Worm (Caenorhabditis elegans) whole organism, L4 larva: ENCODE measurements around the gene F59B10.5.

Experiments
- F10B5.3 ChIP-seq: sonication (generic microtip); optimal IDR thresholded peaks from 2 replicates; lab custom pipeline; 2016; ENCODE audit warnings: mild to moderate bottlenecking, missing genetic modification characterization, missing compliant biosample characterization
- F26F4.8 ChIP-seq: fragments of 200-800 bp; sonication (Bioruptor generic); conservative IDR thresholded peaks from 2 replicates; pipeline ENCODE4 v1.3.6; 2022; ENCODE audit warnings: missing genetic modification characterization, missing compliant biosample characterization
- F37D6.2 ChIP-seq: sonication (generic microtip); optimal IDR thresholded peaks from 2 replicates; lab custom pipeline; 2016; ENCODE audit warnings: mild to moderate bottlenecking, missing genetic modification characterization, missing compliant biosample characterization
- Y105C5A.15 ChIP-seq: fragments of 200-800 bp; sonication (Bioruptor generic); IDR thresholded peaks from 2 replicates; pipeline ENCODE4 v1.3.6; 2022; ENCODE audit warnings: missing genetic modification characterization, missing compliant biosample characterization
- Y48G9A.11 ChIP-seq: fragments of 200-800 bp; sonication (Bioruptor generic); IDR thresholded peaks from 2 replicates; pipeline ENCODE4 v1.3.6; 2022; ENCODE audit warnings: missing genetic modification reagents, missing genetic modification characterization, missing compliant biosample characterization
- Y5F2A.4 ChIP-seq: fragments of 200-800 bp; sonication (Bioruptor generic); optimal IDR thresholded peaks from 2 replicates; lab custom pipeline; 2018; ENCODE audit warnings: mild to moderate bottlenecking, missing genetic modification characterization, missing compliant biosample characterization
- ZK546.5 ChIP-seq, 2 experiments: sonication (generic microtip); optimal IDR thresholded peaks; 2 replicates each; lab custom pipeline; 2017; ENCODE audit warnings: missing biosample characterization in 2 of 2, missing genetic modification characterization in 2 of 2
- aha-1 ChIP-seq: fragments of 150-350 bp; peaks from one replicate; lab custom pipeline; 2014; ENCODE audit warnings: missing biosample characterization, missing genetic modification characterization
- ama-1 ChIP-seq: fragments of 150-350 bp; optimal IDR thresholded peaks from 2 replicates; lab custom pipeline; 2014; ENCODE audit warnings: inconsistent platforms, mixed read lengths
- arid-1 ChIP-seq: fragments of 200-800 bp; sonication (Bioruptor generic); conservative IDR thresholded peaks from 2 replicates; pipeline ENCODE4 v1.3.6; 2022; ENCODE audit warnings: missing genetic modification reagents, missing genetic modification characterization, missing compliant biosample characterization
- ceh-28 ChIP-seq: fragments of 150-350 bp; optimal IDR thresholded peaks from 2 replicates; lab custom pipeline; 2014; ENCODE audit warnings: missing biosample characterization, missing genetic modification reagents, missing genetic modification characterization
- ceh-44 ChIP-seq: fragments of 200-800 bp; sonication (Bioruptor generic); IDR thresholded peaks from 2 replicates; pipeline ENCODE4 v1.3.6; 2022; ENCODE audit warnings: missing genetic modification reagents, missing genetic modification characterization, missing compliant biosample characterization
- ceh-62 ChIP-seq: sonication (generic microtip); optimal IDR thresholded peaks from 2 replicates; lab custom pipeline; 2017; ENCODE audit warnings: missing biosample characterization, missing genetic modification characterization
- daf-12 ChIP-seq: fragments of 150-350 bp; optimal IDR thresholded peaks from 2 replicates; lab custom pipeline; 2014; ENCODE audit warnings: missing biosample characterization, missing genetic modification reagents, missing genetic modification characterization
- daf-19 ChIP-seq: fragments of 200-800 bp; sonication (Bioruptor generic); conservative IDR thresholded peaks from 2 replicates; pipeline ENCODE4 v1.3.6; 2022; ENCODE audit warnings: missing genetic modification characterization, missing compliant biosample characterization
- daf-8 ChIP-seq: fragments of 200-800 bp; sonication (Bioruptor generic); IDR thresholded peaks from 2 replicates; pipeline ENCODE4 v1.3.6; 2022; ENCODE audit warnings: missing genetic modification characterization, missing compliant biosample characterization
- dmd-6 ChIP-seq: fragments of 200-800 bp; sonication (Bioruptor generic); IDR thresholded peaks from 2 replicates; pipeline ENCODE4 v1.3.6; 2022; ENCODE audit warnings: missing genetic modification reagents, missing genetic modification characterization, missing compliant biosample characterization
- duxl-1 ChIP-seq: sonication (generic microtip); optimal IDR thresholded peaks from 2 replicates; lab custom pipeline; 2016; ENCODE audit warnings: mild to moderate bottlenecking, missing genetic modification characterization, moderate library complexity, missing compliant biosample characterization; ENCODE audit not compliant: poor library complexity
- egl-27 ChIP-seq: sonication (generic microtip); optimal IDR thresholded peaks from 3 replicates; lab custom pipeline; 2017; ENCODE audit warnings: missing biosample characterization, missing genetic modification reagents, missing genetic modification characterization
- gei-8 ChIP-seq: fragments of 200-800 bp; sonication (Bioruptor generic); optimal IDR thresholded peaks from 2 replicates; lab custom pipeline; 2018; ENCODE audit warnings: mild to moderate bottlenecking, missing genetic modification characterization, missing compliant biosample characterization
- hif-1 ChIP-seq, 2 experiments: sonication (generic microtip); optimal IDR thresholded peaks; 2 replicates each; lab custom pipeline; 2016 to 2017; ENCODE audit warnings: missing compliant biosample characterization in 2 of 2, missing genetic modification characterization in 2 of 2, missing genetic modification reagents in 2 of 2, missing genotype in 2 of 2, mild to moderate bottlenecking in 1 of 2
- hlh-11 ChIP-seq: fragments of 200-800 bp; sonication (Bioruptor generic); optimal IDR thresholded peaks from 2 replicates; lab custom pipeline; 2018; ENCODE audit warnings: mild to moderate bottlenecking, missing genetic modification characterization, missing compliant biosample characterization
- hlh-30 ChIP-seq: sonication (generic microtip); optimal IDR thresholded peaks from 2 replicates; lab custom pipeline; 2017; ENCODE audit warnings: antibody characterized with exemption, mild to moderate bottlenecking, missing genetic modification characterization, missing compliant biosample characterization; ENCODE audit not compliant: insufficient read depth
- lim-7 ChIP-seq: fragments of 200-800 bp; sonication (Bioruptor generic); IDR thresholded peaks from 2 replicates; pipeline ENCODE4 v1.3.6; 2022; ENCODE audit warnings: missing genetic modification characterization, missing compliant biosample characterization
- lin-29 ChIP-seq: fragments of 200-800 bp; sonication (Bioruptor generic); IDR thresholded peaks from 2 replicates; pipeline ENCODE4 v1.3.6; 2022; ENCODE audit warnings: missing genetic modification reagents, missing genetic modification characterization, missing compliant biosample characterization
- lin-38 ChIP-seq: fragments of 200-800 bp; sonication (Bioruptor generic); IDR thresholded peaks from 2 replicates; pipeline ENCODE4 v1.3.6; 2022; ENCODE audit warnings: missing genetic modification reagents, missing genetic modification characterization, missing compliant biosample characterization
- lin-39 ChIP-seq: fragments of 150-350 bp; optimal IDR thresholded peaks from 2 replicates; lab custom pipeline; 2014; ENCODE audit warnings: missing biosample characterization, missing genetic modification reagents, missing genetic modification characterization
- lir-3 ChIP-seq: sonication (generic microtip); optimal IDR thresholded peaks from 2 replicates; lab custom pipeline; 2016; ENCODE audit warnings: mild to moderate bottlenecking, missing genetic modification characterization, missing compliant biosample characterization
- lsy-2 ChIP-seq, 2 experiments: fragments of 150-350 bp in 1 of 2; sonication (generic microtip) in 1 of 2; optimal IDR thresholded peaks; 2 replicates each; lab custom pipeline; 2014 to 2017; ENCODE audit warnings: missing biosample characterization in 2 of 2, missing genetic modification characterization in 2 of 2
- mdt-29 ChIP-seq: fragments of 200-800 bp; sonication (Bioruptor generic); IDR thresholded peaks from 2 replicates; pipeline ENCODE4 v1.3.6; 2022; ENCODE audit warnings: missing genetic modification reagents, missing genetic modification characterization, missing compliant biosample characterization
- mep-1 ChIP-seq: fragments of 150-350 bp; sonication (generic microtip); optimal IDR thresholded peaks from 3 replicates; lab custom pipeline; 2014; ENCODE audit warnings: missing biosample characterization, missing genetic modification characterization
- mes-2 ChIP-seq: sonication (generic microtip); optimal IDR thresholded peaks from 2 replicates; lab custom pipeline; 2016; ENCODE audit warnings: missing genotype, mild to moderate bottlenecking, missing genetic modification characterization, missing compliant biosample characterization; ENCODE audit not compliant: poor library complexity, severe bottlenecking
- nhr-102 ChIP-seq: sonication (generic microtip); optimal IDR thresholded peaks from 2 replicates; lab custom pipeline; 2016; ENCODE audit warnings: mild to moderate bottlenecking, missing genetic modification characterization, moderate library complexity, missing compliant biosample characterization
- nhr-237 ChIP-seq: sonication (generic microtip); optimal IDR thresholded peaks from 2 replicates; lab custom pipeline; 2017; ENCODE audit warnings: missing biosample characterization, missing genetic modification characterization
- nhr-28 ChIP-seq: fragments of 150-350 bp; optimal IDR thresholded peaks from 2 replicates; lab custom pipeline; 2014; ENCODE audit warnings: missing biosample characterization, missing genetic modification characterization
- nhr-48 ChIP-seq: sonication (generic microtip); optimal IDR thresholded peaks from 2 replicates; lab custom pipeline; 2016; ENCODE audit warnings: mild to moderate bottlenecking, missing genetic modification characterization, missing compliant biosample characterization
- nhr-6 ChIP-seq: fragments of 150-350 bp; optimal IDR thresholded peaks from 2 replicates; lab custom pipeline; 2014; ENCODE audit warnings: missing biosample characterization, missing genetic modification characterization
- nhr-77 ChIP-seq: fragments of 150-350 bp; optimal IDR thresholded peaks from 2 replicates; lab custom pipeline; 2014; ENCODE audit warnings: missing biosample characterization, missing genetic modification characterization
- pha-4 ChIP-seq, 2 experiments: fragments of 150-350 bp in 1 of 2; fragments of 200-800 bp in 1 of 2; sonication (Bioruptor generic) in 1 of 2; IDR thresholded peaks in 1 of 2; optimal IDR thresholded peaks in 1 of 2; 2 replicates each; pipeline versions ENCODE4 v1.3.6 to Lab custom; 2014 to 2022; ENCODE audit warnings: missing genetic modification characterization in 2 of 2, missing genetic modification reagents in 2 of 2, missing biosample characterization in 1 of 2, missing compliant biosample characterization in 1 of 2
- php-3 ChIP-seq: fragments of 200-800 bp; sonication (Bioruptor generic); IDR thresholded peaks from 2 replicates; pipeline ENCODE4 v1.3.6; 2022; ENCODE audit warnings: missing genetic modification reagents, missing genetic modification characterization, missing compliant biosample characterization
- pqm-1 ChIP-seq: sonication (generic microtip); optimal IDR thresholded peaks from 2 replicates; lab custom pipeline; 2017; ENCODE audit warnings: missing biosample characterization, missing genetic modification characterization
- set-16 ChIP-seq: fragments of 200-800 bp; sonication (Bioruptor generic); IDR thresholded peaks from 2 replicates; pipeline ENCODE4 v1.3.6; 2022; ENCODE audit warnings: missing genetic modification reagents, missing genetic modification characterization, missing compliant biosample characterization
- unc-62 ChIP-seq, 3 experiments: fragments of 150-350 bp in 1 of 3; sonication (generic microtip); optimal IDR thresholded peaks in 2 of 3; peaks in 1 of 3; 1 replicate in 1 of 3; 2 replicates in 2 of 3; lab custom pipeline; 2014 to 2017; ENCODE audit warnings: missing biosample characterization in 3 of 3, missing genetic modification characterization in 3 of 3, missing genetic modification reagents in 3 of 3, missing genotype in 1 of 3
- vab-7 ChIP-seq: fragments of 200-800 bp; sonication (Bioruptor generic); IDR thresholded peaks from 2 replicates; pipeline ENCODE4 v1.3.6; 2022; ENCODE audit warnings: missing genetic modification reagents, missing genetic modification characterization, missing compliant biosample characterization
- zip-11 ChIP-seq: fragments of 200-800 bp; sonication (Bioruptor generic); IDR thresholded peaks from 2 replicates; pipeline ENCODE4 v1.3.6; 2022; ENCODE audit warnings: missing genetic modification characterization, missing compliant biosample characterization

F59B10.5 gene

DNA sequence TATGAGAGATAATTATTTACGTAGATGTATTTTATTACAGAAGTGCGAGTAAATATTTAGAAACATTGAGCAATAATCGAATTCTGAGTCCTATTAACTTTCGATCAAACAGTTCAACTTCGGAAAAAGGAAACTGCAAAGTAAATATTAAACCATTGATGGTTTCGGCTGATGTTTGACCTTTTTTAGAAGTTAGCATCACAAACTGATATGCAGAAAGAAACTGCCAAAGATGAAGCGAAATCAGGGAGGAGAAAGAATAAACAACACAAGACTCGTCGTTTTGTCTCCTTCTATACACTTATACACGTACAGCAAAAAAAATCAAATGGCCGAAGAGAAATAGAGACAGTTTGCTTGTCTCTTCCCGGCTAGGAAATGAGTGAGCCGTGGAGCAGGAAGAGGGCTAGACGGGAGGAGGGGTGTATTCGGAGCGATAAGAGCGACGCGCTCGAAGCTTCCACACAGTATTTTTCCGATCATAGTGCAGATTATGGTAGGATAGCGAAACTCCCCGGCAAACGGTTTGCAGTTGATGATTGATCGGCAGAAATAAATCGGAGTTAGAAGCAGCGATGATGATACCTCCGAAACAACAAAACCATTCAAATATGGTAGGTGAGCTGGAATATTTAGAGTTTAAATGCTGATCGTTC is 33.2 kb upstream of the F59B10.5 start (continued):
- TF ChIP-seq ama-1 (peak; percentile 42), nhr-48 (tag; lab: Kevin White, UChicago) (no peak), unc-62 (GFP tag; optimal IDR thresholded peaks at IDR 0.05 in 1 of 2; lab: Kevin White, UChicago) (peak in 1 of 2 experiments; percentile 91), unc-62 (tag; optimal IDR thresholded peaks at IDR 0.05; lab: Kevin White, UChicago) (no peak), nhr-102 (no peak), ZK546.5 (tag; optimal IDR thresholded peaks at IDR 0.05; lab: Kevin White, UChicago) (no peak), duxl-1 (tag; lab: Kevin White, UChicago) (no peak), nhr-237 (tag; lab: Kevin White, UChicago) (no peak), F37D6.2 (no peak), Y48G9A.11 (GFP tag; lab: Robert Waterston, UW) (no peak), vab-7 (GFP tag; lab: Robert Waterston, UW) (no peak), lsy-2 (tag; optimal IDR thresholded peaks at IDR 0.05; lab: Kevin White, UChicago) (no peak), egl-27 (tag; lab: Kevin White, UChicago) (no peak), F26F4.8 (GFP tag; lab: Robert Waterston, UW) (no peak), lin-29 (GFP tag; lab: Robert Waterston, UW) (no peak), mes-2 (tag; lab: Kevin White, UChicago) (peak; percentile 20), lir-3 (tag; lab: Kevin White, UChicago) (no peak), set-16 (GFP tag; lab: Robert Waterston, UW) (peak; percentile 47; the same call in 1 of the 2 replicates), arid-1 (GFP tag; lab: Robert Waterston, UW) (no peak), pqm-1 (tag; lab: Kevin White, UChicago) (peak; percentile 48), mep-1 (tag; lab: Kevin White, UChicago) (peak; percentile 8), zip-11 (GFP tag; lab: Robert Waterston, UW) (no peak), mdt-29 (no peak), daf-19 (GFP tag; lab: Robert Waterston, UW) (peak; percentile 69; the same call in 1 of the 2 replicates), daf-12 (tag; lab: Kevin White, UChicago) (no peak), pha-4 (GFP tag; IDR thresholded peaks at IDR 0.05; lab: Robert Waterston, UW) (no peak), pha-4 (tag; optimal IDR thresholded peaks at IDR 0.05; lab: Kevin White, UChicago) (no peak), php-3 (no peak), dmd-6 (peak; percentile 67; the same call in 1 of the 2 replicates), Y5F2A.4 (no peak), ceh-62 (tag; lab: Kevin White, UChicago) (no peak), F10B5.3 (tag; lab: Kevin White, UChicago) (no peak), hlh-30 (no peak), lin-38 (GFP tag; lab: Robert Waterston, UW) (no peak; the same call in 1 of the 2 replicates), nhr-77 (tag; lab: Kevin White, UChicago) (no peak), gei-8 (no peak), Y105C5A.15 (no peak), lin-39 (tag; lab: Kevin White, UChicago) (no peak), nhr-6 (tag; lab: Kevin White, UChicago) (no peak), hlh-11 (tag; lab: Kevin White, UChicago) (peak; percentile 36), nhr-28 (peak; percentile 16), ceh-28 (tag; lab: Kevin White, UChicago) (no peak), lim-7 (GFP tag; lab: Robert Waterston, UW) (no peak), hif-1 (tag; optimal IDR thresholded peaks at IDR 0.05; lab: Kevin White, UChicago) (peak in 1 of 2 experiments; percentile 24), daf-8 (GFP tag; lab: Robert Waterston, UW) (no peak), aha-1 (tag; lab: Kevin White, UChicago) (peak; percentile 8), ceh-44 (GFP tag; lab: Robert Waterston, UW) (no peak)
